Comparison of ENCODE assay signal across 4 fruit fly cellular contexts in genomic region chr3R:28987596-28988378, dm6.
TF ChIP-seq lines count a peak whose summit lies in the region.

No protein-coding gene starts in this region.

- TF ChIP-seq CTCF in whole organism, embryonic (GFP tag; optimal IDR thresholded peaks at IDR 0.05; lab: Kevin White, UChicago) = no peak

TF ChIP-seq in whole organism, embryonic, 481 proteins besides CTCF, POLR2A, EP300 and RAD21 (continues in another document):
- TF ChIP-seq p53 (GFP tag; optimal IDR thresholded peaks at IDR 0.05; lab: Kevin White, UChicago) (no peak), jumu (GFP tag; optimal IDR thresholded peaks at IDR 0.05; lab: Kevin White, UChicago) (no peak), nerfin-1 (tag; optimal IDR thresholded peaks at IDR 0.05; lab: Kevin White, UChicago) (no peak), Hr39 (optimal IDR thresholded peaks at IDR 0.05; lab: Kevin White, UChicago) (peak; percentile 57), Meics (GFP tag; optimal IDR thresholded peaks at IDR 0.05; lab: Kevin White, UChicago) (no peak), lola (GFP tag; optimal IDR thresholded peaks at IDR 0.05; lab: Kevin White, UChicago) (no peak), Taf1 (GFP tag; IDR thresholded peaks at IDR 0.05; lab: Robert Waterston, UW) (no peak), NFAT (GFP tag; IDR thresholded peaks at IDR 0.05; lab: Robert Waterston, UW) (no peak), CG12299 (tag; optimal IDR thresholded peaks at IDR 0.05; lab: Kevin White, UChicago) (no peak), BEAF-32 (GFP tag; optimal IDR thresholded peaks at IDR 0.05; lab: Kevin White, UChicago) (no peak), sqz (GFP tag; optimal IDR thresholded peaks at IDR 0.05; lab: Kevin White, UChicago) (no peak), CG2678 (tag; optimal IDR thresholded peaks at IDR 0.05; lab: Kevin White, UChicago) (peak; percentile 12), ATbp (GFP tag; optimal IDR thresholded peaks at IDR 0.05; lab: Kevin White, UChicago) (no peak), CG1647 (GFP tag; optimal IDR thresholded peaks at IDR 0.05; lab: Kevin White, UChicago) (no peak), unpg (GFP tag; optimal IDR thresholded peaks at IDR 0.05; lab: Kevin White, UChicago) (no peak), CG9215 (GFP tag; IDR thresholded peaks at IDR 0.05; lab: Robert Waterston, UW) (no peak), CG10431 (GFP tag; optimal IDR thresholded peaks at IDR 0.05; lab: Kevin White, UChicago) (no peak), Nf-YC (tag; optimal IDR thresholded peaks at IDR 0.05; lab: Kevin White, UChicago) (no peak), NC2α (GFP tag; optimal IDR thresholded peaks at IDR 0.05; lab: Kevin White, UChicago) (no peak), Doc2 (GFP tag; IDR thresholded peaks at IDR 0.05; lab: Robert Waterston, UW) (no peak), ap (GFP tag; IDR thresholded peaks at IDR 0.05; lab: Robert Waterston, UW) (no peak), Ets65A (GFP tag; lab: Kevin White, UChicago) (peak; percentile 28), CG10366 (GFP tag; IDR thresholded peaks at IDR 0.05; lab: Robert Waterston, UW) (no peak), ro (GFP tag; IDR thresholded peaks at IDR 0.05; lab: Robert Waterston, UW) (no peak), CG7928 (GFP tag; optimal IDR thresholded peaks at IDR 0.05; lab: Kevin White, UChicago) (no peak)

TF ChIP-seq in whole organism, prepupa, 60 proteins besides CTCF, POLR2A, EP300 and RAD21 (continues in another document):
- TF ChIP-seq CG8319 (GFP tag; optimal IDR thresholded peaks at IDR 0.05; lab: Kevin White, UChicago) (no peak), net (GFP tag; optimal IDR thresholded peaks at IDR 0.05; lab: Kevin White, UChicago) (no peak), CG6163 (GFP tag; IDR thresholded peaks at IDR 0.05; lab: Robert Waterston, UW) (no peak), Sox102F (GFP tag; optimal IDR thresholded peaks at IDR 0.05; lab: Kevin White, UChicago) (no peak), Ets96B (tag; optimal IDR thresholded peaks at IDR 0.05; lab: Kevin White, UChicago) (peak; percentile 50), CG3919 (GFP tag; optimal IDR thresholded peaks at IDR 0.05; lab: Kevin White, UChicago) (peak; percentile 35), Ets21C (GFP tag; optimal IDR thresholded peaks at IDR 0.05; lab: Kevin White, UChicago) (no peak), Sox14 (GFP tag; optimal IDR thresholded peaks at IDR 0.05; lab: Kevin White, UChicago) (peak; percentile 17), vri (GFP tag; optimal IDR thresholded peaks at IDR 0.05; lab: Kevin White, UChicago) (no peak), CG31627 (GFP tag; optimal IDR thresholded peaks at IDR 0.05; lab: Kevin White, UChicago) (peak; percentile 9), Eip78C (GFP tag; lab: Kevin White, UChicago) (peak; percentile 79), pdm3 (GFP tag; optimal IDR thresholded peaks at IDR 0.05; lab: Kevin White, UChicago) (peak; percentile 31), CG11902 (GFP tag; optimal IDR thresholded peaks at IDR 0.05; lab: Kevin White, UChicago) (no peak), CG10631 (GFP tag; optimal IDR thresholded peaks at IDR 0.05; lab: Kevin White, UChicago) (peak; percentile 33), Hr4 (GFP tag; optimal IDR thresholded peaks at IDR 0.05; lab: Kevin White, UChicago) (peak; percentile 30), CG8632 (GFP tag; optimal IDR thresholded peaks at IDR 0.05; lab: Kevin White, UChicago) (peak; percentile 8), lz (GFP tag; optimal IDR thresholded peaks at IDR 0.05; lab: Kevin White, UChicago) (peak; percentile 17), CG3032 (tag; optimal IDR thresholded peaks at IDR 0.05; lab: Kevin White, UChicago) (peak; percentile 32), achi (GFP tag; optimal IDR thresholded peaks at IDR 0.05; lab: Kevin White, UChicago) (peak; percentile 3), Eip93F (GFP tag; optimal IDR thresholded peaks at IDR 0.05; lab: Kevin White, UChicago) (no peak), eg (GFP tag; IDR thresholded peaks at IDR 0.05; lab: Robert Waterston, UW) (no peak), CG4318 (GFP tag; optimal IDR thresholded peaks at IDR 0.05; lab: Kevin White, UChicago) (peak; percentile 18), CG10669 (GFP tag; optimal IDR thresholded peaks at IDR 0.05; lab: Kevin White, UChicago) (peak; percentile 49), Eip75B (GFP tag; optimal IDR thresholded peaks at IDR 0.05; lab: Kevin White, UChicago) (no peak)

TF ChIP-seq in whole organism, pupa, 21 proteins besides CTCF, POLR2A, EP300 and RAD21:
- peak; percentile 33 for TF ChIP-seq CG8301 (tag; optimal IDR thresholded peaks at IDR 0.05; lab: Kevin White, UChicago)
- TF ChIP-seq rn (GFP tag; IDR thresholded peaks at IDR 0.05; lab: Robert Waterston, UW) = no peak
- TF ChIP-seq CG34367 (tag; optimal IDR thresholded peaks at IDR 0.05; lab: Kevin White, UChicago) = peak; percentile 1
- TF ChIP-seq CG10348 (GFP tag; IDR thresholded peaks at IDR 0.05; lab: Robert Waterston, UW) = no peak
- TF ChIP-seq CG15710 (tag; optimal IDR thresholded peaks at IDR 0.05; lab: Kevin White, UChicago) = peak; percentile 47
- peak; percentile 12 for TF ChIP-seq CG17806 (tag; optimal IDR thresholded peaks at IDR 0.05; lab: Kevin White, UChicago)
- peak; percentile 23 for TF ChIP-seq CG9948 (tag; optimal IDR thresholded peaks at IDR 0.05; lab: Kevin White, UChicago)
- no peak for TF ChIP-seq Snoo (tag; optimal IDR thresholded peaks at IDR 0.05; lab: Kevin White, UChicago)
- no peak for TF ChIP-seq fd96Ca (GFP tag; IDR thresholded peaks at IDR 0.05; lab: Robert Waterston, UW)
- no peak for TF ChIP-seq Ets98B (GFP tag; IDR thresholded peaks at IDR 0.05; lab: Robert Waterston, UW)
- TF ChIP-seq Pif1A (GFP tag; optimal IDR thresholded peaks at IDR 0.05; lab: Kevin White, UChicago) = peak; percentile 12
- TF ChIP-seq CG14655 (GFP tag; optimal IDR thresholded peaks at IDR 0.05; lab: Kevin White, UChicago) = peak; percentile 56
- peak; percentile 67 for TF ChIP-seq CG8159 (tag; optimal IDR thresholded peaks at IDR 0.05; lab: Kevin White, UChicago)

TF ChIP-seq in whole organism, wandering third instar larva, 38 proteins besides CTCF, POLR2A, EP300 and RAD21:
- no peak for TF ChIP-seq Hr83 (GFP tag; optimal IDR thresholded peaks at IDR 0.05; lab: Kevin White, UChicago; ENCODE audit: poor library complexity, severe bottlenecking)
- TF ChIP-seq fru (GFP tag; optimal IDR thresholded peaks at IDR 0.05; lab: Kevin White, UChicago) = no peak
- peak; percentile 65 for TF ChIP-seq Dfd (GFP tag; optimal IDR thresholded peaks at IDR 0.05; lab: Kevin White, UChicago)
- peak; percentile 5 for TF ChIP-seq HLH106 (tag; optimal IDR thresholded peaks at IDR 0.05; lab: Kevin White, UChicago)
- peak; percentile 2 for TF ChIP-seq Sp1 (GFP tag; optimal IDR thresholded peaks at IDR 0.05; lab: Kevin White, UChicago)
- no peak for TF ChIP-seq Dif (GFP tag; optimal IDR thresholded peaks at IDR 0.05; lab: Kevin White, UChicago; ENCODE audit: partially characterized antibody)
TF ChIP-seq in whole organism, wandering third instar larva: peak in this region for 3.

Comparison
In these comparisons a context has a peak if more than half of its experiments do, and no peak if none do; other contexts are left out.
1. Of the 7 proteins assayed by ChIP-seq in both whole organism, embryonic and whole organism, prepupa: peak only in whole organism, embryonic: Hr39; only in whole organism, prepupa: CG16779; in both: none; in neither: 5.